Fruit fly (Drosophila melanogaster): ENCODE data around the gene Sas10.

Gene Sas10

dm6 chrX:5300623-5301283 lies 16.5 kb upstream of the Sas10 start:
- TF ChIP-seq CG3407 (GFP tag; optimal IDR thresholded peaks at IDR 0.05) (no peak), dysf (GFP tag; IDR thresholded peaks at IDR 0.05) (no peak), bowl (GFP tag; IDR thresholded peaks at IDR 0.05) (no peak), CG7963 (GFP tag; IDR thresholded peaks at IDR 0.05; ENCODE audit: partially characterized antibody) (0 out of 3 replicates have a peak, but pooled peaks have one; percentile 23), CG1647 (GFP tag; optimal IDR thresholded peaks at IDR 0.05) (no peak), sens (GFP tag) (peak; percentile 35), stwl (tag; optimal IDR thresholded peaks at IDR 0.05) (peak; percentile 9), CG31224 (GFP tag; IDR thresholded peaks at IDR 0.05) (no peak), CG13287 (GFP tag; IDR thresholded peaks at IDR 0.05; ENCODE audit: partially characterized antibody) (no peak), CG4707 (GFP tag; optimal IDR thresholded peaks at IDR 0.05) (no peak), Aef1 (GFP tag; IDR thresholded peaks at IDR 0.05) (no peak), twi (tag; optimal IDR thresholded peaks at IDR 0.05) (no peak), nom (GFP tag; optimal IDR thresholded peaks at IDR 0.05) (peak; percentile 60), vnd (GFP tag; IDR thresholded peaks at IDR 0.05; ENCODE audit: partially characterized antibody) (no peak), chm (GFP tag; IDR thresholded peaks at IDR 0.05) (no peak), cas (GFP tag; IDR thresholded peaks at IDR 0.05) (no peak), Tbp (GFP tag; optimal IDR thresholded peaks at IDR 0.05) (no peak), bsh (GFP tag; optimal IDR thresholded peaks at IDR 0.05) (peak in 1 of 2 experiments; percentile 26), Max (GFP tag; optimal IDR thresholded peaks at IDR 0.05) (no peak), B-H1 (GFP tag; IDR thresholded peaks at IDR 0.05) (no peak)

DNA sequence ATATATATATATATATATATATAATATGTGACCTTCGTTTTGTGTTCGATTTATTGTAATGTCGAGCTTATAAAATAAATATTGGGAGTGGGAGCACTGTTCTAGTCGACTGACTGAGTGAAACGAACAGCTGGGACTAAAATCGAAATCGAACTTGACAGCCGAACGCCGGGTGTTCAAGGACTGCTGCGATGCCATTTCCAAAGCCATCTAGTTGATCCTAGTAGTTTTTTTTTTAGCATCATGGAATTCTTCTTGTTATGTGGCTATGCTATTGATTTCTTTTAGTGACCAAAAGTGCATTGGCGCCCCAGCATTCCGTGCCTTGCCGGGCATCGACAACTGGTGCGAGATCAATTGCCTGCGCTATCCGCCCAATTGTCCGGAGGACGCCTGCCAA lies 11.6 kb upstream of the Sas10 start, which contains the start of gene CG3323:
Gene CG3323, minus strand, starts transcription at position 101 of the 400 bp plus-strand sequence.
- TF ChIP-seq zen (tag; optimal IDR thresholded peaks at IDR 0.05) (no peak), kay (GFP tag; optimal IDR thresholded peaks at IDR 0.05) (no peak), pho (GFP tag; optimal IDR thresholded peaks at IDR 0.05) (no peak), ap (GFP tag; IDR thresholded peaks at IDR 0.05) (no peak), CG13296 (GFP tag; optimal IDR thresholded peaks at IDR 0.05) (no peak), CG11247 (GFP tag; IDR thresholded peaks at IDR 0.05) (no peak), Awh (GFP tag; IDR thresholded peaks at IDR 0.05) (no peak), CG15269 (tag; optimal IDR thresholded peaks at IDR 0.05) (no peak), mld (GFP tag; IDR thresholded peaks at IDR 0.05; ENCODE audit: partially characterized antibody) (no peak), CG16779 (GFP tag; IDR thresholded peaks at IDR 0.05) (no peak), hb (GFP tag; IDR thresholded peaks at IDR 0.05; ENCODE audit: partially characterized antibody) (no peak), gfzf (GFP tag; optimal IDR thresholded peaks at IDR 0.05) (no peak), ato (GFP tag; IDR thresholded peaks at IDR 0.05; ENCODE audit: partially characterized antibody) (no peak), pnt (GFP tag; optimal IDR thresholded peaks at IDR 0.05) (no peak), Dfd (GFP tag; optimal IDR thresholded peaks at IDR 0.05) (no peak), CG17361 (GFP tag; IDR thresholded peaks at IDR 0.05) (no peak)

dm6 chrX:5307317-5307716 lies 9.9 kb upstream of the Sas10 start, which contains the start of gene CG17764:
CG17764 (minus strand) TSS chrX:5307417.
- TF ChIP-seq CG15479 (GFP tag; optimal IDR thresholded peaks at IDR 0.05): no peak
- TF ChIP-seq nmo (GFP tag; optimal IDR thresholded peaks at IDR 0.05): no peak
- no peak for TF ChIP-seq yki (optimal IDR thresholded peaks at IDR 0.05)
- TF ChIP-seq CG6272 (GFP tag; IDR thresholded peaks at IDR 0.05): no peak
- TF ChIP-seq fd96Cb (tag; optimal IDR thresholded peaks at IDR 0.05): no peak
- TF ChIP-seq z (GFP tag; IDR thresholded peaks at IDR 0.05): no peak
- no peak for TF ChIP-seq CG17328 (GFP tag; IDR thresholded peaks at IDR 0.05)
- TF ChIP-seq lmd (GFP tag; IDR thresholded peaks at IDR 0.05): no peak
- no peak for TF ChIP-seq ac (GFP tag; optimal IDR thresholded peaks at IDR 0.05)
- TF ChIP-seq HmgD (GFP tag; optimal IDR thresholded peaks at IDR 0.05): no peak

Data from whole organism, embryonic.